Fruit fly (Drosophila melanogaster): ENCODE data around the gene pyx.

DNA sequence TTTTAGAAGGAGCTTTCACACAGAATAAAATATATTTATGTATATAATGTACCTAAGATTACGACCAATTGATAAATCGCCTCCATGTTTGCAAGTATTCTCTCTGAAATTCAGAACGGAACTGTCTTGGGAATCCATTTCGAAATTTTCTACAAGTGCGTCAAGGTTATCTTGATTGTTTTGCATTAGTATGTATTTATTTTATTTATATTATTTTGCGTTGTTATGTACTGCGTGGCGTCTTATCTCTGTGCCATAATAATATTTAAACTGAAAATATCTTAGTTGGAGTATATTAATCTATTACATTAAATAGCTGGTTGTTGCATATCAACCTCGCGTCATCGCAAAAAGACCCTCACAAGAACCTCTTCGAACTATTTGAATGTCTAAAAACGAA lies 8.6 kb upstream of the pyx start, which contains the start of gene CG42846:
- TF ChIP-seq fru (GFP tag; optimal IDR thresholded peaks at IDR 0.05) (no peak), ey (GFP tag; optimal IDR thresholded peaks at IDR 0.05) (no peak), pan (optimal IDR thresholded peaks at IDR 0.05) (no peak), usp (GFP tag; optimal IDR thresholded peaks at IDR 0.05) (no peak), Dfd (GFP tag; optimal IDR thresholded peaks at IDR 0.05) (no peak), Myc (optimal IDR thresholded peaks at IDR 0.05) (no peak), CrebA (GFP tag; optimal IDR thresholded peaks at IDR 0.05; ENCODE audit: borderline replicate concordance) (no peak), sv (GFP tag; optimal IDR thresholded peaks at IDR 0.05) (no peak), CG32264 (GFP tag; optimal IDR thresholded peaks at IDR 0.05) (no peak), sage (GFP tag; optimal IDR thresholded peaks at IDR 0.05) (peak; percentile 0), Vsx2 (GFP tag; optimal IDR thresholded peaks at IDR 0.05; ENCODE audit: partially characterized antibody) (no peak), Abd-B (GFP tag; optimal IDR thresholded peaks at IDR 0.05) (no peak), psq (GFP tag; optimal IDR thresholded peaks at IDR 0.05) (no peak)
